Fruit fly (Drosophila melanogaster) whole organism, embryonic: ENCODE measurements around the gene Cdc6.

Experiments used
- Abd-B ChIP-seq: fragments of 200-800 bp; sonication (Bioruptor generic); optimal IDR thresholded peaks from 2 replicates; lab custom pipeline; 2018; ENCODE audit warnings: missing biosample characterization, mild to moderate bottlenecking, missing genetic modification characterization, moderate library complexity
- Bgb ChIP-seq: fragments of 200-800 bp; sonication (Bioruptor generic); IDR thresholded peaks from 2 replicates; pipeline ENCODE4 v1.3.6; 2022; ENCODE audit warnings: missing biosample characterization, missing genetic modification characterization; ENCODE audit not compliant: partially characterized antibody
- C15 ChIP-seq: fragments of 200-800 bp; sonication (Bioruptor generic); IDR thresholded peaks from 3 replicates; pipeline ENCODE4 v1.3.6; 2022; ENCODE audit warnings: missing biosample characterization, missing genetic modification characterization
- CG10147 ChIP-seq: fragments of 200-800 bp; sonication (Bioruptor generic); optimal IDR thresholded peaks from 2 replicates; lab custom pipeline; 2019; ENCODE audit warnings: missing biosample characterization, mild to moderate bottlenecking, missing genetic modification characterization, moderate library complexity
- CG10431 ChIP-seq: fragments of 200-800 bp; sonication (Bioruptor generic); optimal IDR thresholded peaks from 3 replicates; lab custom pipeline; 2018; ENCODE audit warnings: missing biosample characterization, mild to moderate bottlenecking, missing genetic modification characterization
- CG10462 ChIP-seq: fragments of 200-800 bp; sonication (Bioruptor generic); optimal IDR thresholded peaks from 2 replicates; lab custom pipeline; 2016; ENCODE audit warnings: missing biosample characterization, missing genetic modification characterization
- CG10543 ChIP-seq: fragments of 200-800 bp; sonication (Bioruptor generic); optimal IDR thresholded peaks from 3 replicates; lab custom pipeline; 2017; ENCODE audit warnings: missing biosample characterization, mild to moderate bottlenecking, missing genetic modification characterization, moderate library complexity
- CG11696 ChIP-seq: fragments of 200-800 bp; sonication (Bioruptor generic); IDR thresholded peaks from 2 replicates; pipeline ENCODE4 v1.3.6; 2022; ENCODE audit warnings: missing biosample characterization, missing genetic modification characterization
- CG12219 ChIP-seq: fragments of 200-800 bp; sonication (Bioruptor generic); optimal IDR thresholded peaks from 3 replicates; lab custom pipeline; 2018; ENCODE audit warnings: missing biosample characterization, mild to moderate bottlenecking, missing genetic modification characterization
- CG12659 ChIP-seq: fragments of 200-800 bp; sonication (Bioruptor generic); optimal IDR thresholded peaks from 3 replicates; lab custom pipeline; 2017; ENCODE audit warnings: mild to moderate bottlenecking, missing biosample characterization, missing genetic modification reagents, missing genetic modification characterization
- CG17802 ChIP-seq: fragments of 200-800 bp; sonication (Bioruptor generic); optimal IDR thresholded peaks from 2 replicates; lab custom pipeline; 2018; ENCODE audit warnings: missing biosample characterization, mild to moderate bottlenecking, missing genetic modification characterization, moderate library complexity
- CG18476 ChIP-seq: fragments of 200-800 bp; sonication (Bioruptor generic); optimal IDR thresholded peaks from 2 replicates; lab custom pipeline; 2016; ENCODE audit warnings: missing biosample characterization, mild to moderate bottlenecking, missing genetic modification characterization
- CG2116 ChIP-seq: fragments of 200-800 bp; sonication (Bioruptor generic); optimal IDR thresholded peaks from 3 replicates; lab custom pipeline; 2018; ENCODE audit warnings: missing biosample characterization, mild to moderate bottlenecking, missing genetic modification characterization
- CG2199 ChIP-seq: fragments of 200-800 bp; sonication (Bioruptor generic); IDR thresholded peaks from 3 replicates; pipeline ENCODE4 v1.3.6; 2022; ENCODE audit warnings: missing biosample characterization, missing genetic modification characterization
- CG2678 ChIP-seq: fragments of 200-800 bp; sonication (Bioruptor generic); optimal IDR thresholded peaks from 3 replicates; lab custom pipeline; 2019; ENCODE audit warnings: missing biosample characterization, mild to moderate bottlenecking, missing genetic modification characterization, moderate library complexity
- CG2889 ChIP-seq: fragments of 200-800 bp; sonication (Bioruptor generic); IDR thresholded peaks from 3 replicates; pipeline ENCODE4 v1.3.6; 2022; ENCODE audit warnings: missing biosample characterization, missing genetic modification characterization
- CG3847 ChIP-seq: fragments of 200-800 bp; sonication (Bioruptor generic); IDR thresholded peaks from 2 replicates; pipeline ENCODE4 v1.3.6; 2022; ENCODE audit warnings: missing biosample characterization, missing genetic modification characterization
- CG4328 ChIP-seq: fragments of 200-800 bp; sonication (Bioruptor generic); optimal IDR thresholded peaks from 3 replicates; lab custom pipeline; 2017; ENCODE audit warnings: missing biosample characterization, missing genetic modification reagents, missing genetic modification characterization
- CG4404 ChIP-seq: fragments of 200-800 bp; sonication (Bioruptor generic); IDR thresholded peaks from 2 replicates; pipeline ENCODE4 v1.3.6; 2022; ENCODE audit warnings: missing biosample characterization, missing genetic modification characterization
- CG6175 ChIP-seq: fragments of 200-800 bp; sonication (Bioruptor generic); IDR thresholded peaks from 3 replicates; pipeline ENCODE4 v1.3.6; 2022; ENCODE audit warnings: missing biosample characterization, missing genetic modification characterization
- CG7372 ChIP-seq: fragments of 200-800 bp; sonication (Bioruptor generic); IDR thresholded peaks from 2 replicates; pipeline ENCODE4 v1.3.6; 2022; ENCODE audit warnings: missing biosample characterization, missing genetic modification characterization
- CG8290 ChIP-seq, 3 experiments: fragments of 200-800 bp; sonication (Bioruptor generic); optimal IDR thresholded peaks; 2 replicates each; lab custom pipeline; 2016 to 2019; ENCODE audit warnings: missing biosample characterization in 3 of 3, missing genetic modification characterization in 3 of 3, mild to moderate bottlenecking in 2 of 3, moderate library complexity in 1 of 3
- CG8924 ChIP-seq: fragments of 200-800 bp; optimal IDR thresholded peaks from 3 replicates; lab custom pipeline; 2019; ENCODE audit warnings: missing biosample characterization, mild to moderate bottlenecking, missing genetic modification characterization, moderate library complexity
- Dll ChIP-seq: fragments of 200-800 bp; sonication (Bioruptor generic); IDR thresholded peaks from 4 replicates; pipeline ENCODE4 v1.3.6; 2022; ENCODE audit warnings: missing biosample characterization, missing genetic modification characterization; ENCODE audit not compliant: partially characterized antibody
- Ets97D ChIP-seq: fragments of 200-800 bp; sonication (Bioruptor generic); optimal IDR thresholded peaks from 3 replicates; lab custom pipeline; 2016; ENCODE audit warnings: missing biosample characterization, missing genetic modification characterization
- Hr3 ChIP-seq: fragments of 200-800 bp; sonication (Bioruptor generic); optimal IDR thresholded peaks from 3 replicates; lab custom pipeline; 2016; ENCODE audit warnings: missing biosample characterization, missing genetic modification characterization
- Max ChIP-seq: fragments of 200-800 bp; sonication (Bioruptor generic); optimal IDR thresholded peaks from 2 replicates; lab custom pipeline; 2016; ENCODE audit warnings: missing biosample characterization, mild to moderate bottlenecking, missing genetic modification characterization
- Neu2 ChIP-seq: fragments of 200-800 bp; sonication (Bioruptor generic); optimal IDR thresholded peaks from 3 replicates; lab custom pipeline; 2016; ENCODE audit warnings: missing biosample characterization, missing genetic modification characterization, borderline replicate concordance
- Nf-YC ChIP-seq: fragments of 200-800 bp; optimal IDR thresholded peaks from 3 replicates; lab custom pipeline; 2019; ENCODE audit warnings: missing biosample characterization, mild to moderate bottlenecking, missing genetic modification characterization, moderate library complexity
- TFAM ChIP-seq: fragments of 200-800 bp; sonication (Bioruptor generic); optimal IDR thresholded peaks from 2 replicates; lab custom pipeline; 2017; ENCODE audit warnings: missing biosample characterization, missing genetic modification characterization, inconsistent platforms
- Xbp1 ChIP-seq: fragments of 200-800 bp; sonication (Bioruptor generic); optimal IDR thresholded peaks from 3 replicates; lab custom pipeline; 2016; ENCODE audit warnings: missing biosample characterization, mild to moderate bottlenecking, missing genetic modification characterization
- az2 ChIP-seq: fragments of 200-800 bp; sonication (Bioruptor generic); optimal IDR thresholded peaks from 3 replicates; lab custom pipeline; 2016; ENCODE audit warnings: missing biosample characterization, missing genetic modification characterization
- cad ChIP-seq: fragments of >200 bp; optimal IDR thresholded peaks from 2 replicates; lab custom pipeline; 2017; ENCODE audit warnings: missing biosample characterization, missing genetic modification characterization
- cg ChIP-seq: fragments of 200-800 bp; sonication (Bioruptor generic); optimal IDR thresholded peaks from 3 replicates; lab custom pipeline; 2019; ENCODE audit warnings: missing biosample characterization, mild to moderate bottlenecking, missing genetic modification characterization, moderate library complexity
- crol ChIP-seq: fragments of 200-800 bp; sonication (Bioruptor generic); IDR thresholded peaks from 2 replicates; pipeline ENCODE4 v1.3.6; 2022; ENCODE audit warnings: missing biosample characterization, missing genetic modification characterization
- dati ChIP-seq: fragments of 200-800 bp; sonication (Bioruptor generic); IDR thresholded peaks from 2 replicates; pipeline ENCODE4 v1.3.6; 2022; ENCODE audit warnings: missing biosample characterization, missing genetic modification characterization
- emc ChIP-seq: fragments of 200-800 bp; sonication (Bioruptor generic); optimal IDR thresholded peaks from 2 replicates; lab custom pipeline; 2016; ENCODE audit warnings: missing biosample characterization, missing genetic modification characterization
- h ChIP-seq: fragments of >200 bp; optimal IDR thresholded peaks from 2 replicates; lab custom pipeline; 2017
- insv ChIP-seq, 2 experiments: fragments of 200-800 bp; sonication (Bioruptor generic); optimal IDR thresholded peaks; 3 replicates each; lab custom pipeline; 2016 to 2018; ENCODE audit warnings: missing biosample characterization in 2 of 2, missing genetic modification characterization in 2 of 2
- pan ChIP-seq, 4 experiments: fragments of >200 bp in 3 of 4; fragments of 200-800 bp in 1 of 4; sonication (Bioruptor generic) in 1 of 4; optimal IDR thresholded peaks in 3 of 4; IDR thresholded peaks in 1 of 4; 2 replicates each; pipeline versions ENCODE4 v1.3.6 to Lab custom; 2017 to 2022; ENCODE audit warnings: missing biosample characterization in 2 of 4, missing genetic modification characterization in 2 of 4, mixed read lengths in 1 of 4
- prd ChIP-seq, 3 experiments: fragments of >200 bp in 2 of 3; fragments of 200-800 bp in 1 of 3; sonication (Bioruptor generic) in 1 of 3; optimal IDR thresholded peaks in 2 of 3; IDR thresholded peaks in 1 of 3; 2 replicates in 2 of 3; 3 replicates in 1 of 3; pipeline versions ENCODE4 v1.3.6 to Lab custom; 2017 to 2022; ENCODE audit warnings: missing biosample characterization in 1 of 3, missing genetic modification characterization in 1 of 3
- ranshi ChIP-seq: fragments of 200-800 bp; sonication (Bioruptor generic); IDR thresholded peaks from 2 replicates; pipeline ENCODE4 v1.3.6; 2022; ENCODE audit warnings: missing biosample characterization, missing genetic modification characterization
- slou ChIP-seq: fragments of 200-800 bp; sonication (Bioruptor generic); optimal IDR thresholded peaks from 3 replicates; lab custom pipeline; 2016; ENCODE audit warnings: missing biosample characterization, missing genetic modification characterization
- usp ChIP-seq: fragments of >200 bp; optimal IDR thresholded peaks from 2 replicates; lab custom pipeline; 2017; ENCODE audit warnings: missing biosample characterization, missing genetic modification characterization
- vfl ChIP-seq: fragments of 200-800 bp; sonication (Bioruptor generic); optimal IDR thresholded peaks from 2 replicates; lab custom pipeline; 2016; ENCODE audit warnings: missing biosample characterization, missing genetic modification characterization
- vvl ChIP-seq: fragments of 200-800 bp; sonication (Bioruptor generic); IDR thresholded peaks from 2 replicates; pipeline ENCODE4 v1.3.6; 2022; ENCODE audit warnings: missing biosample characterization, missing genetic modification characterization
- wek ChIP-seq: fragments of 200-800 bp; sonication (Bioruptor generic); optimal IDR thresholded peaks from 3 replicates; lab custom pipeline; 2018; ENCODE audit warnings: missing biosample characterization, mild to moderate bottlenecking, missing genetic modification characterization, moderate library complexity
- wor ChIP-seq: fragments of 200-800 bp; sonication (Bioruptor generic); IDR thresholded peaks from 2 replicates; pipeline ENCODE4 v1.3.6; 2022; ENCODE audit warnings: missing biosample characterization, missing genetic modification characterization

Cdc6 gene

dm6 chr3L:8600752-8601433 lies 33.0 kb downstream of the Cdc6 start, which contains the start of the genes Nelf-E and RpL14 (continued):
- peak; percentile 77 for TF ChIP-seq CG10462 (GFP tag; lab: Kevin White, UChicago)
- TF ChIP-seq TFAM (GFP tag; lab: Kevin White, UChicago): peak; percentile 91
- peak; percentile 61; the same call in 1 of the 2 replicates for TF ChIP-seq Bgb (GFP tag; lab: Robert Waterston, UW)
- peak; percentile 42; the same call in 1 of the 4 replicates for TF ChIP-seq Dll (GFP tag; lab: Robert Waterston, UW)
- TF ChIP-seq Xbp1 (GFP tag; lab: Kevin White, UChicago): peak; percentile 93
- peak; percentile 97 for TF ChIP-seq CG10543 (GFP tag; lab: Kevin White, UChicago)
- peak; percentile 89 for TF ChIP-seq dati
- TF ChIP-seq vvl (GFP tag; lab: Robert Waterston, UW): peak; percentile 96
- peak; percentile 52 for TF ChIP-seq wor
- TF ChIP-seq vfl (GFP tag; lab: Kevin White, UChicago): peak; percentile 91
- TF ChIP-seq pan (optimal IDR thresholded peaks at IDR 0.05; lab: Kevin White, UChicago): no peak
- TF ChIP-seq pan (GFP tag; optimal IDR thresholded peaks at IDR 0.05 in 1 of 2, IDR thresholded peaks at IDR 0.05 in 1 of 2): peak in 1 of 2 experiments; percentile 95
- TF ChIP-seq CG7372 (GFP tag; lab: Robert Waterston, UW): peak; percentile 91
- TF ChIP-seq CG6175 (GFP tag; lab: Robert Waterston, UW): peak; percentile 94
- TF ChIP-seq Max (GFP tag; lab: Kevin White, UChicago): peak; percentile 92
- TF ChIP-seq cad: no peak
- peak; percentile 73 for TF ChIP-seq CG4404 (GFP tag; lab: Robert Waterston, UW)
- peak; percentile 81 for TF ChIP-seq CG2889 (GFP tag; lab: Robert Waterston, UW)
- TF ChIP-seq emc: peak; percentile 95
- peak; percentile 91 for TF ChIP-seq CG8924
- TF ChIP-seq h (lab: Kevin White, UChicago): no peak
- no peak for TF ChIP-seq CG10147 (GFP tag; lab: Kevin White, UChicago)
- TF ChIP-seq CG2199: peak; percentile 95
- peak; percentile 83 for TF ChIP-seq Nf-YC (tag; lab: Kevin White, UChicago)
- peak; percentile 91 for TF ChIP-seq C15
- TF ChIP-seq slou (GFP tag; lab: Kevin White, UChicago): peak; percentile 91
- peak; percentile 85 for TF ChIP-seq Hr3 (GFP tag; lab: Kevin White, UChicago)
- peak; percentile 96 for TF ChIP-seq CG4328 (GFP tag; lab: Kevin White, UChicago)
- TF ChIP-seq CG17802 (tag; lab: Kevin White, UChicago): peak; percentile 90
- peak; percentile 79 for TF ChIP-seq CG11696 (GFP tag; lab: Robert Waterston, UW)
- TF ChIP-seq CG3847 (GFP tag; lab: Robert Waterston, UW): peak; percentile 97
- peak; percentile 66 for TF ChIP-seq Abd-B (GFP tag; lab: Kevin White, UChicago)
- no peak for TF ChIP-seq prd (optimal IDR thresholded peaks at IDR 0.05; lab: Kevin White, UChicago)
- TF ChIP-seq prd (GFP tag; IDR thresholded peaks at IDR 0.05; lab: Robert Waterston, UW): peak; percentile 84
- peak; percentile 83 for TF ChIP-seq Neu2
- TF ChIP-seq insv (GFP tag; optimal IDR thresholded peaks at IDR 0.05; lab: Kevin White, UChicago): peak in 1 of 2 experiments; percentile 83
- peak; percentile 21 for TF ChIP-seq cg
- TF ChIP-seq ranshi (GFP tag; lab: Robert Waterston, UW): peak; percentile 93
- TF ChIP-seq CG18476 (GFP tag; lab: Kevin White, UChicago): peak; percentile 87
- peak; percentile 93 for TF ChIP-seq wek
- peak; percentile 76 for TF ChIP-seq az2 (GFP tag; lab: Kevin White, UChicago)
- TF ChIP-seq Ets97D (GFP tag; lab: Kevin White, UChicago): peak; percentile 100
- peak; percentile 66 for TF ChIP-seq crol (GFP tag; lab: Robert Waterston, UW)
- peak; percentile 92 for TF ChIP-seq CG12219 (GFP tag; lab: Kevin White, UChicago)
- TF ChIP-seq CG2116 (GFP tag; lab: Kevin White, UChicago): peak; percentile 100
- no peak for TF ChIP-seq usp (GFP tag; lab: Kevin White, UChicago)
- TF ChIP-seq CG10431 (GFP tag; lab: Kevin White, UChicago): peak; percentile 94
- peak; percentile 99 for TF ChIP-seq CG12659 (GFP tag; lab: Kevin White, UChicago)
- no peak for TF ChIP-seq CG8290 (GFP tag; optimal IDR thresholded peaks at IDR 0.05; lab: Kevin White, UChicago)
- TF ChIP-seq CG8290 (tag; optimal IDR thresholded peaks at IDR 0.05; lab: Kevin White, UChicago): peak; percentile 89 to 99
- TF ChIP-seq CG2678: peak; percentile 88
